Fruit fly (Drosophila melanogaster): ENCODE measurements around the gene Mcm10.

The Mcm10 gene

dm6 chr2L:21158554-21158953 is 21.2 kb upstream of the Mcm10 start, which contains the start of the genes Coq3 and Pld3 (continued):
- no peak for TF ChIP-seq abd-A (tag; optimal IDR thresholded peaks at IDR 0.05)
- TF ChIP-seq CG6689 (GFP tag; IDR thresholded peaks at IDR 0.05) = peak; percentile 82
- TF ChIP-seq dimm (GFP tag; IDR thresholded peaks at IDR 0.05) = no peak
- no peak for TF ChIP-seq Gsc (GFP tag; IDR thresholded peaks at IDR 0.05)
- TF ChIP-seq stwl (tag; optimal IDR thresholded peaks at IDR 0.05) = peak; percentile 26
- TF ChIP-seq CG12236 (GFP tag; optimal IDR thresholded peaks at IDR 0.05) = no peak
- TF ChIP-seq Sry-β (GFP tag; optimal IDR thresholded peaks at IDR 0.05) = no peak
- TF ChIP-seq emc (GFP tag; optimal IDR thresholded peaks at IDR 0.05) = no peak
- peak; percentile 86 for TF ChIP-seq unpg (GFP tag; optimal IDR thresholded peaks at IDR 0.05)
- peak; percentile 83 for TF ChIP-seq CG10654 (GFP tag; optimal IDR thresholded peaks at IDR 0.05)
- peak; percentile 68 for TF ChIP-seq ATbp (GFP tag; optimal IDR thresholded peaks at IDR 0.05)
- no peak for TF ChIP-seq jigr1 (GFP tag; IDR thresholded peaks at IDR 0.05)
- peak; percentile 89 for TF ChIP-seq Rfx (GFP tag; IDR thresholded peaks at IDR 0.05)
- peak; percentile 84 for TF ChIP-seq phol (tag; optimal IDR thresholded peaks at IDR 0.05)
- TF ChIP-seq CG12659 (GFP tag; optimal IDR thresholded peaks at IDR 0.05) = peak; percentile 84
- peak; percentile 88 for TF ChIP-seq CG2712 (tag; optimal IDR thresholded peaks at IDR 0.05)
- TF ChIP-seq schlank (tag; optimal IDR thresholded peaks at IDR 0.05) = peak; percentile 70
- TF ChIP-seq CG34224 (GFP tag; IDR thresholded peaks at IDR 0.05; ENCODE audit: partially characterized antibody) = no peak
- TF ChIP-seq bbx (GFP tag; IDR thresholded peaks at IDR 0.05; ENCODE audit: partially characterized antibody) = no peak
- peak; percentile 89 for TF ChIP-seq ind (GFP tag; optimal IDR thresholded peaks at IDR 0.05)
- TF ChIP-seq tll (GFP tag; optimal IDR thresholded peaks at IDR 0.05) = no peak
- peak; percentile 80 for TF ChIP-seq sug (tag; optimal IDR thresholded peaks at IDR 0.05)
- TF ChIP-seq run (tag; optimal IDR thresholded peaks at IDR 0.05) = peak; percentile 46
- peak; percentile 67 for TF ChIP-seq her (GFP tag; optimal IDR thresholded peaks at IDR 0.05)
- TF ChIP-seq lbe (GFP tag; optimal IDR thresholded peaks at IDR 0.05) = peak; percentile 96
- TF ChIP-seq CkIIα-i1 (GFP tag; IDR thresholded peaks at IDR 0.05) = no peak
- no peak for TF ChIP-seq CG7963 (GFP tag; IDR thresholded peaks at IDR 0.05; ENCODE audit: partially characterized antibody)
- peak; percentile 73 for TF ChIP-seq H2.0 (GFP tag; IDR thresholded peaks at IDR 0.05)
- TF ChIP-seq BEAF-32 (GFP tag; optimal IDR thresholded peaks at IDR 0.05) = peak; percentile 3
- peak; percentile 73 for TF ChIP-seq chn (GFP tag; optimal IDR thresholded peaks at IDR 0.05)
- peak; percentile 73 for TF ChIP-seq CG15601 (tag; optimal IDR thresholded peaks at IDR 0.05)
- TF ChIP-seq CG10366 (GFP tag; IDR thresholded peaks at IDR 0.05) = peak; percentile 69
- peak; percentile 49 for TF ChIP-seq mirr (GFP tag; optimal IDR thresholded peaks at IDR 0.05)
- peak; percentile 50 for TF ChIP-seq tup (GFP tag; optimal IDR thresholded peaks at IDR 0.05)
- peak; percentile 73 for TF ChIP-seq Dek (tag; optimal IDR thresholded peaks at IDR 0.05)
- TF ChIP-seq BtbVII (GFP tag; optimal IDR thresholded peaks at IDR 0.05) = peak; percentile 80
- TF ChIP-seq Blimp-1 (GFP tag; optimal IDR thresholded peaks at IDR 0.05) = peak; percentile 79
- no peak; the same call in 1 of the 2 replicates for TF ChIP-seq Ravus (GFP tag; IDR thresholded peaks at IDR 0.05)
- TF ChIP-seq CG1602 (GFP tag; optimal IDR thresholded peaks at IDR 0.05) = peak; percentile 72
- TF ChIP-seq bigmax (GFP tag; optimal IDR thresholded peaks at IDR 0.05) = peak; percentile 61
- TF ChIP-seq CG1647 (GFP tag; optimal IDR thresholded peaks at IDR 0.05) = peak; percentile 54
- TF ChIP-seq yki (optimal IDR thresholded peaks at IDR 0.05) = no peak
- peak; percentile 60 for TF ChIP-seq gsb (GFP tag; IDR thresholded peaks at IDR 0.05)
- peak; percentile 29; the same call in 1 of the 2 replicates for TF ChIP-seq CG11085 (GFP tag; IDR thresholded peaks at IDR 0.05)
- TF ChIP-seq inv (GFP tag; IDR thresholded peaks at IDR 0.05; ENCODE audit: partially characterized antibody) = no peak
- TF ChIP-seq Trl (optimal IDR thresholded peaks at IDR 0.05) = no peak
- peak; percentile 72 for TF ChIP-seq Trl (GFP tag; optimal IDR thresholded peaks at IDR 0.05)
- TF ChIP-seq CG8281 (tag; optimal IDR thresholded peaks at IDR 0.05) = peak; percentile 37
- TF ChIP-seq luna (GFP tag; optimal IDR thresholded peaks at IDR 0.05) = peak; percentile 31
- peak; percentile 60 for TF ChIP-seq CG7271 (tag; optimal IDR thresholded peaks at IDR 0.05)
- peak; percentile 56 for TF ChIP-seq Adf1 (GFP tag; IDR thresholded peaks at IDR 0.05)
